Worm (Caenorhabditis elegans) whole organism, early embryonic: Measurements from ENCODE around the gene C09G5.13.

Experiments
- aly-1 ChIP-seq: sonication (generic microtip); optimal IDR thresholded peaks from 2 replicates; lab custom pipeline; 2016; ENCODE audit warnings: missing genetic modification characterization, missing compliant biosample characterization
- ama-1 ChIP-seq: fragments of 150-350 bp; optimal IDR thresholded peaks from 2 replicates; lab custom pipeline; 2014
- ceh-13 ChIP-seq: fragments of 200-800 bp; sonication (Bioruptor generic); optimal IDR thresholded peaks from 2 replicates; lab custom pipeline; 2018; ENCODE audit warnings: mild to moderate bottlenecking, missing genetic modification characterization, missing compliant biosample characterization
- ceh-36 ChIP-seq: sonication (generic microtip); optimal IDR thresholded peaks from 2 replicates; lab custom pipeline; 2016; ENCODE audit warnings: missing genetic modification characterization, inconsistent platforms, missing compliant biosample characterization
- ets-7 ChIP-seq: sonication (generic microtip); optimal IDR thresholded peaks from 2 replicates; lab custom pipeline; 2016; ENCODE audit warnings: missing genotype, missing genetic modification characterization, missing compliant biosample characterization
- flt-1 ChIP-seq: fragments of 200-800 bp; sonication (Bioruptor generic); IDR thresholded peaks from 2 replicates; pipeline ENCODE4 v1.3.6; 2022; ENCODE audit warnings: missing genetic modification characterization, missing compliant biosample characterization
- hmbx-1 ChIP-seq: sonication (generic microtip); optimal IDR thresholded peaks from 2 replicates; lab custom pipeline; 2016; ENCODE audit warnings: mild to moderate bottlenecking, missing genetic modification characterization, missing compliant biosample characterization
- hnd-1 ChIP-seq: sonication (generic microtip); optimal IDR thresholded peaks from 2 replicates; lab custom pipeline; 2016; ENCODE audit warnings: missing genetic modification characterization, missing compliant biosample characterization
- pes-1 ChIP-seq: fragments of 200-800 bp; sonication (Bioruptor generic); IDR thresholded peaks from 2 replicates; pipeline ENCODE4 v1.3.6; 2022; ENCODE audit warnings: missing genetic modification reagents, missing genetic modification characterization, missing compliant biosample characterization
- scrt-1 ChIP-seq: fragments of 200-800 bp; sonication (Bioruptor generic); IDR thresholded peaks from 2 replicates; pipeline ENCODE4 v1.3.6; 2022; ENCODE audit warnings: missing genetic modification characterization, missing compliant biosample characterization
- sea-1 ChIP-seq: fragments of 200-800 bp; sonication (Bioruptor generic); conservative IDR thresholded peaks from 2 replicates; pipeline ENCODE4 v1.3.6; 2022; ENCODE audit warnings: missing genetic modification characterization, missing compliant biosample characterization
- tbx-37 ChIP-seq: fragments of 200-800 bp; sonication (Bioruptor generic); conservative IDR thresholded peaks from 2 replicates; pipeline ENCODE4 v1.3.6; 2022; ENCODE audit warnings: missing genetic modification reagents, missing genetic modification characterization, missing compliant biosample characterization
- tra-4 ChIP-seq: sonication (generic microtip); optimal IDR thresholded peaks from 2 replicates; lab custom pipeline; 2017; ENCODE audit warnings: missing genetic modification characterization, missing compliant biosample characterization

DNA sequence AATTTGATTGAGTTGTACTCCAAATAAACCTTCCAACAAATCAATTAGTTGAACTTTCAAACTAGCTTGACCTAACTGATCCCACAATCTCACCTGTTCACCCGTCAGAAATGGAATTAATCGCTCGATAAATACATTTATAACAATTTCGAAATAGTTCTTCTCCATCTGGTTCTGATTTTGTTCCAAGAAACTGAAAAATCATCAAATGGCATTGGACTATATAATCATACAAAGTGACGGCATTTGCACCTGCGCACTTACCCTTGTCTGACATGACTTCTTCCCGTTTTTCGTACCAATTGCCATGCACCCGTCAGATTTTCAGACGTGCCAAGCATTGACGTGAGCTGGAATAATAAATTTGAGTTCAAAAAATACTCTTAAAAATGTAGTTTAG is 13.5 kb downstream of the C09G5.13 start:
- TF ChIP-seq hnd-1 (tag; lab: Kevin White, UChicago) = no peak
- no peak for TF ChIP-seq aly-1 (tag; lab: Kevin White, UChicago)
- no peak for TF ChIP-seq flt-1
- TF ChIP-seq ets-7 (tag; lab: Kevin White, UChicago) = no peak
- TF ChIP-seq pes-1 = no peak
- TF ChIP-seq tra-4 (tag; lab: Kevin White, UChicago) = no peak
- TF ChIP-seq ceh-36 = no peak
- no peak for TF ChIP-seq ama-1 (lab: Kevin White, UChicago)
- no peak for TF ChIP-seq ceh-13 (GFP tag; lab: Kevin White, UChicago)
- no peak for TF ChIP-seq sea-1 (GFP tag; lab: Robert Waterston, UW)
- TF ChIP-seq hmbx-1 (tag; lab: Kevin White, UChicago) = no peak
- TF ChIP-seq scrt-1 (GFP tag; lab: Robert Waterston, UW) = no peak
- no peak for TF ChIP-seq tbx-37 (GFP tag; lab: Robert Waterston, UW)
